Worm (Caenorhabditis elegans) whole organism, L4/young adult: ENCODE data around the gene F09C6.12.

Source experiments
- W03F9.2 ChIP-seq: fragments of 150-350 bp; optimal IDR thresholded peaks from 2 replicates; lab custom pipeline; 2014; ENCODE audit warnings: missing biosample characterization, missing genetic modification characterization
- dao-5 ChIP-seq: sonication (generic microtip); optimal IDR thresholded peaks from 2 replicates; lab custom pipeline; 2016; ENCODE audit warnings: missing genotype, missing genetic modification characterization, moderate library complexity, missing compliant biosample characterization
- him-1 ChIP-seq: sonication (generic microtip); optimal IDR thresholded peaks from 2 replicates; lab custom pipeline; 2016; ENCODE audit warnings: missing genotype, missing genetic modification reagents, missing genetic modification characterization, missing compliant biosample characterization

The F09C6.12 gene

DNA sequence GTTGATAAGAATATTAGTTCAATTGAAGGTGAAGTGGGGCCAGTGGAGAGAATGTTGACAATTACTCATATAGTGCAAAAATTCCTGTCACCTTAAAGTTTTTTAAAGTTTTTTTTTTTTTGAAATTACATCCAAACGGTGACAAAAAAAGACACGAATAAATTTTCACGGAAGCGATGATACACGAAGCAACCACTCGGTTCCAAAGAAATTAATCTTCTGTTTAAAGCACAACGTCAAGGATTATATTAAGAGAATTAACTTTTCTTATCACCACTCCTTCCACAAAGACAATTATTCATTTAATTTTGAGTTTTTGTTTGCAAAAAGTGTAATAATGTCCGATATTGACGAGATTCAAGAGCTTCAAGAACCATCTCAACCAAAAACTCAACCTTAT is 17.3 kb upstream of the F09C6.12 start, which contains the start of gene clec-28:
clec-28 (plus strand) TSS at position 301 of the 400 bp plus-strand sequence.
- TF ChIP-seq W03F9.2 (tag; lab: Kevin White, UChicago): no peak
- TF ChIP-seq him-1 (tag; lab: Kevin White, UChicago): no peak
- TF ChIP-seq dao-5 (tag; lab: Kevin White, UChicago): no peak

DNA sequence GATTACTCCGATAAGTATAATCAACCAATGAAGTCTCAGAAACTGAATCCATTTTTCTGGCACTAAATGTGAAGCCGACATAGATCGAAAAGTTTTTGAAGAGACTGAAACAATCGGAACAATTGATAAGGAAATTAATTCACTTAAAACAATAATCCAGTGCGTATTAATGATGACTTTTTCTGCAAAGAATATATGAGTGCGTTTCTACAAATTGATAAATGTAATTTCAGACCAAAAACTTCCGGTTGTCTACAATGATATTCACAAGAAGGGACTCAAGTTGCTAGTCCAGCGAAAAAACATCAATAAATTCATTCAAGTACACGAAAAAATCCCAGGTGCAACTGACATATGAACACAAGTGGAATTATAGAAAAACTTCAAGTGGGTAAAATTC is 12.9 kb upstream of the F09C6.12 start, which contains the start of gene clec-33:
clec-33 (minus strand) TSS at position 101 of the 400 bp plus-strand sequence.
- TF ChIP-seq him-1 (tag; lab: Kevin White, UChicago): no peak
- TF ChIP-seq W03F9.2 (tag; lab: Kevin White, UChicago): no peak
- no peak for TF ChIP-seq dao-5 (tag; lab: Kevin White, UChicago)

DNA sequence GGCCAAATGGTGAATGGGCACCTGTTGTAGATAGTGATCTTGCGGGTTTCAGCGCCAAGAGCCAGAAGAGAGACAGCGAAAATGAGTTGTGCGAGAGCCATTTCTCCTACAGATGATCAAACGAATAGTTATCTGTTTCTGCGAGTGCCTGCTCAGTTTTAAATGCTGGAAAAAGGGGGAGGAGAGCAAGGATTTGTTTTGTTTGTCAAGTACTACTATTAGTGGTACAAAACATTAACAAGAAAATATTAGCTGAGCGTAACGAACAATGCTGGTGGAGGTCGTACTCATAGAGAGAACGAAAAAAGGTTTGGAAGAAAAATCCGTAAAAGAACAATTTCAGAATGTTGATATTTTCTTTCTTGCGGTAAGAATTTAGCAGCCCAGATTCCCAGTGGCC is 11.3 kb upstream of the F09C6.12 start, which contains the start of gene thn-4:
thn-4 (minus strand) TSS at position 101 of the 400 bp plus-strand sequence.
- TF ChIP-seq W03F9.2 (tag; lab: Kevin White, UChicago) (no peak), dao-5 (tag; lab: Kevin White, UChicago) (no peak), him-1 (tag; lab: Kevin White, UChicago) (no peak)

DNA sequence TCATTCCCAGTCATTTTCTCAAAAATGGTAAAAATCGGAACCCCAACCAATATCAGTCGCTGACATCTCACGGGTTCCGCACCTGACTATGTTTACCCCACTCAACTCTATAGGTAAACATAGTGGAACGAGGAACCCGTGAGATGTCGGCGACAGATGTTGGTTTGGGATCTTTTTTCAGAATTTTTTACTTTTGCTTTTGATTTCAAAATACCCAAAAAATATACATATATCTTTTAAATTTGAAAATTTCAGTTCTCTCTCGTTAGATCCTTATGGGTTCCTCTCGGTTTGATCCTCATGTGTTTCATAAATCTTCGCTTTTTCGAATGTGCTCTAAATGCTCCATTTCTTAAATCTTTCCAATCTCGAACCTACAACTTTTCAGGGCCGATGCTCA is 9.0 kb upstream of the F09C6.12 start, which contains the start of gene srw-23:
srw-23 (plus strand) TSS at position 301 of the 400 bp plus-strand sequence.
- no peak for TF ChIP-seq him-1 (tag; lab: Kevin White, UChicago)
- no peak for TF ChIP-seq dao-5 (tag; lab: Kevin White, UChicago)
- no peak for TF ChIP-seq W03F9.2 (tag; lab: Kevin White, UChicago)

DNA sequence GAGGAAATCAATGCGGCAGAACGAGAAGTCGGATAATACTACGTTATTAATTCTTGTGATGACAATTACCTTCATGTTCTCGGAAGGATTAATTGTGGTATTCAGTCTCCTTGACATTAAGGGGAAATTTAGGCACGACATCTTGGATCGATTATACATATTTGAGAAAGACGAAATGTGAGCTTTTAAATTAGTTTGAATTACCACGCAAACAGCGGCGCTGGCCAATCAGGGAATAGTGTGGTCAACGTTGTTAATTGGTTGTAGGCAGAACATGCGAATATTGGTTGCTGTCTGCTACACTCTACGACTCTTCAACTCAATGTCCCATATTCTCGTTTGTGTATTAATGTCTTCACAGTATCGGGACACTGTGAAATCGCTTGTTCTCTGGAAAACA is 7.7 kb upstream of the F09C6.12 start, which contains the start of gene F49A5.10:
F49A5.10 (plus strand) TSS at position 301 of the 400 bp plus-strand sequence.
- TF ChIP-seq him-1 (tag; lab: Kevin White, UChicago) (no peak), W03F9.2 (tag; lab: Kevin White, UChicago) (no peak), dao-5 (tag; lab: Kevin White, UChicago) (no peak)

DNA sequence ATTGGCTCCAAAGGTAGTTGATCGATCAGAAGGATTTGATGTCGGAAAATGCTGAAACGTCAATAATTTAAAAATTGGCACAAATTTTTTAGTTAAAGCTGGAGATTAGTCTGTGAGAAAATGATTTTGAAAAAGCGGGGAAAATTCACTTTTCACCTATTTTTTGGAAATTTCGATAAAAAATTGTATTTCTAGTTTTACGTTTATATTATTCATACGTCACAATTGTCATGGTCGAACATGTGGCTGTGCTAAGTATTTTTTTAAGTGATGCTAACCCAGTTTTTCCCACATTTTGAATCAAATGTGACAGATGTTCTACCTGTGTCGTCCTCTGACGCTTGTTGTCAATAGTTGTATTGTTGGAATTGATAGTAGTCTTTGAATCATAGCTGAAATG is 3.1 kb upstream of the F09C6.12 start:
- TF ChIP-seq him-1 (tag; lab: Kevin White, UChicago) (no peak), W03F9.2 (tag; lab: Kevin White, UChicago) (no peak), dao-5 (tag; lab: Kevin White, UChicago) (no peak)

DNA sequence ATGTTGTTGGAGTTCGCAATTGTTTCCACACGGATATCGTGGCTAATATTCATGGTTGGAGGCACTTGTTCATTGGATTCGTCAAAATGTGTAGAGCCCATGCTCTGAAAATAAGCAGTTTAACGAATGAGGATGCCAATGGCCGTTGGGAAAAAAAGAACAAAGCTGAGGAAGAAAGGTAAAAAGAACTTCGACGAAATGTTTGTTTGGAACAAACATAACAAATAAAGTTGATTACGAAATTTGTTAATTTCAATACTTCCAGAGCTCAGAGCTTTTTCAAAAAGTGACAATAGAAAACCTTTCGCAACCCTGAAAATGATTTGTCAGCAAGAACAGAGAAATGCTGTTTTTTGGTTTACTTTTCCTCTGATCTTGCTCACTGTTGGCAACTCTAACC is 2.6 kb upstream of the F09C6.12 start, which contains the start of gene F09C6.3:
F09C6.3 (minus strand) TSS at position 101 of the 400 bp plus-strand sequence.
- TF ChIP-seq him-1 (tag; lab: Kevin White, UChicago): no peak
- TF ChIP-seq W03F9.2 (tag; lab: Kevin White, UChicago): no peak
- no peak for TF ChIP-seq dao-5 (tag; lab: Kevin White, UChicago)

DNA sequence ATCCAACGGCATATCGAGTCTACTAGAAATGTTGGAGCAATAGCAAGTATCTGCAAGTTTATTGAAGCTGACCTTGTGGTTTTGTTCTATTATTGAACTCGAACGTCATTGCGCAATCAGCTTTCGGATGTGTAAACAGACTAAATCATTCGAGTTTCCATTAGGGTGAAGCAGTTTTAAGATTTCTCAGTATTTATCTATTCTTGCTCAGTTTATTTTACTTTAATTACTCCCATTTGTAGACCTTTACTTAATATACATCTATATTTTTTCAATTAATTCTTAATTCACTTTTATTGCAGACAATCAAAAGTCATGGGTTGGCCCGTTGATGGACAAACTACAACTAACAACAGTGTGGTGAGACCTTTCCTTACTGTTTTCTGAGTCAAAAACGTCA is 2.0 kb upstream of the F09C6.12 start, which contains the start of gene F09C6.14:
F09C6.14 (plus strand) TSS at position 301 of the 400 bp plus-strand sequence.
- TF ChIP-seq dao-5 (tag; lab: Kevin White, UChicago) (no peak), him-1 (tag; lab: Kevin White, UChicago) (no peak), W03F9.2 (tag; lab: Kevin White, UChicago) (no peak)

DNA sequence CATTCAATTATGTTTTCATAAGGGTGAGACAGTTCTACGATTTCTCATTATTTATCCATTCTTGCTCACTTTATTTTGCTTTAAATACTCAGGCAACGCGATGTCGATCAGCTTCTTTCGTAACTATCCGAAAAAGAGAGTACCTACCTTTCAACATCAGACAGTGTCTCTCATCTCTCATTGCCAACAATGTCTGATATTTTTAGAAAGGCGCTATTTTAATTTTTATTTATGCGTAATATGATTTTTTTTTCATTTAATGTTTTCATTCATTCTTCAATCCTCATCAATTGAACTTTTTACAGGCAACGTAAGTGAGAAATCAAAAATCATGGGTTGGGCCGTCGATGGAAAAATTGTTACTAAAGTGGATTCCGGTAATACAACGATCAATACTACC is 2.1 kb downstream of the F09C6.12 start, which contains the start of gene F09C6.13:
F09C6.13 (plus strand) TSS at position 301 of the 400 bp plus-strand sequence.
- TF ChIP-seq dao-5 (tag; lab: Kevin White, UChicago): no peak
- TF ChIP-seq him-1 (tag; lab: Kevin White, UChicago): no peak
- no peak for TF ChIP-seq W03F9.2 (tag; lab: Kevin White, UChicago)

DNA sequence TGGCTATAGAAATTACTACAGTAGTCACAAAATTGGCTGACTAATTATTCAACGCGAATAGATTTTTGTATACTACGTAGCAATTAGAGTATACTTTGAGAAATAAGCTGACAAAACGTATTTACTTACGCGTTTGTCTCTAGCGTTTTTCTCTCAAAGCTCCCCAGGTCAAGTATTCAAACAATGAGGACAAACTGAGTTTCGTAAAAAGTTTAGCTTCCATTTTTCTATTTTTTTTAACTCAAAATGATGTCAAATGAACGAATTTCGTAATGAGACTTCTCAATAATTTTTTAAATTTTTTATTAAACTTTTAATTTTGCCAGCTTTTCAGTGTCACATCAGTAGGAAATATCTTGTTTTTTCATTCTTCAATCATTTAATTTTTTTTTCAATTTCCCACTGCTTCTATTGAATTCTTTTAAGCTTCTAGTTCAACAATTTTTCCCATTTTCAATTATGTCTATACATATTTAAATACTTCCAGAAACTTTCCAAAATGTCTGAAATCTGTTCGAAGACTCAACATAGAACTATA is 6.2 kb downstream of the F09C6.12 start, which contains the start of the genes ifas-2 and fbxa-44:
ifas-2 (minus strand) TSS at position 101 of the 538 bp plus-strand sequence.
fbxa-44 (plus strand) TSS at position 488 of the 538 bp plus-strand sequence.
- no peak for TF ChIP-seq him-1 (tag; lab: Kevin White, UChicago)
- TF ChIP-seq dao-5 (tag; lab: Kevin White, UChicago): no peak
- no peak for TF ChIP-seq W03F9.2 (tag; lab: Kevin White, UChicago)

DNA sequence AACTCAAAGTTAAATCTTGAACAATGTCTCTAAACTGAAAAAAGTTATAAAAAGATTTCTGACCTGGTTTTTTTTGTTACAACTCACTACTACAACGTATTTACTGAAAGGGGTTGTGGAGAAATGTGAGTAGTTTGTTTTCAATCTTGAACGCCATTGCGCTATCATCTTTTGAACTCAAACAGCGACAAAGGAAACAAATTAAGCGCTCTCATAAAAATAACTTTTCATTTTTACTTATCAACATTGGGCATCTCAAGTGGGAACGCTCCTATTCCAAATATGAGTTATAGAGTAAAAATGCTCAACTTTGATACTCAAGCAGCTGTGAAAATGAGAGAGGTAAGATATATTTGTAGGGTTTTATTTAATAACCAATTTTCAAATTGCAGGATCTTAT is 10.8 kb downstream of the F09C6.12 start, which contains the start of gene F09C6.15:
F09C6.15 (plus strand) TSS at position 301 of the 400 bp plus-strand sequence.
- TF ChIP-seq W03F9.2 (tag; lab: Kevin White, UChicago) (no peak), him-1 (tag; lab: Kevin White, UChicago) (no peak), dao-5 (tag; lab: Kevin White, UChicago) (no peak)

DNA sequence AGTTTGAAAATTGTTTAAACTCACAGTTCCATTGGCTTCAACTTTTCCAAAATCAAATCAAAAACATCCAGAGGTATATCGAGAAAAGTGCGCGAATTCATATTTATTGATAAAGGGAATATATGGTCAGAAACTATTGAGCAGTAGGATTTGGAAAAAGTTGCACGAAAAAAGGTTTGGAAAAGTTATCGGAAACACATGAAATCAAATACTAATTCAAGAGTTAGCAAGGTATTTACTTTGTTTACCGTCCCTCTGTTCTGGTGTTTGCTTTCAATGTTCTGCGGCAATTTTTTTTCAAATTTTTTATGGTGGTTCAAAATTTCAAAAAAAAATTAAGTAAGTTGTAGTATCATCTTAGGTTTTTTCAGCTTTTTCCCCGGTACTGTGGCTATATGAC is 16.7 kb downstream of the F09C6.12 start, which contains the start of gene fbxa-45:
fbxa-45 (minus strand) TSS at position 101 of the 400 bp plus-strand sequence.
- TF ChIP-seq dao-5 (tag; lab: Kevin White, UChicago) (no peak), him-1 (tag; lab: Kevin White, UChicago) (no peak), W03F9.2 (tag; lab: Kevin White, UChicago) (no peak)

DNA sequence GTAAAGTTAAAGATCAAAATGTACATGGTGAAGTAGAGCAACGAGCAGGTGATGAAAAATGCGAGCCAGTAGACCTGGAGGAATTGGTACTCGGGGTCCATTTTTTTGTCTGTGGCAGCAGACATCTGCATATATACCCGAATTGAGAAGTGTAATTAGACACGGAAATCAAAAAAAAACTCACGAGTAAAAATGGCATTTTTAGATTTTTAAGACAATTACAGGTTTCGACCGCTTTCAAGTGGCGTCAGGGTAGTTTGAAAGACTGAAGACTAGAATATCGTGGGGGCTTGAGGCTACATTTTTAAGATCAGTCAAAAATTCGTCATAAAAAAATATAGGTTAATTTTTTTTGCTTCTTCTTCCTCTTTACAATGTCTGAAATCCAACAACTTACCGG is 20.1 kb downstream of the F09C6.12 start, which contains the start of gene srd-68:
srd-68 (minus strand) TSS at position 101 of the 400 bp plus-strand sequence.
- TF ChIP-seq W03F9.2 (tag; lab: Kevin White, UChicago) (no peak), dao-5 (tag; lab: Kevin White, UChicago) (no peak), him-1 (tag; lab: Kevin White, UChicago) (no peak)
